Fruit fly (Drosophila melanogaster) whole organism, adult: ENCODE data around the gene CG9609.

Source experiments
- CG12768 ChIP-seq: fragments of 200-800 bp; sonication (Bioruptor generic); optimal IDR thresholded peaks from 2 replicates; lab custom pipeline; 2017; ENCODE audit warnings: missing biosample characterization, missing genetic modification characterization, mild to moderate bottlenecking, moderate library complexity, missing genetic modification reagents
- CG14711 ChIP-seq: fragments of 200-800 bp; sonication (Bioruptor generic); optimal IDR thresholded peaks from 2 replicates; lab custom pipeline; 2018; ENCODE audit warnings: missing biosample characterization, mild to moderate bottlenecking, missing genetic modification characterization, moderate library complexity
- CG1620 ChIP-seq: fragments of 200-800 bp; sonication (Bioruptor generic); optimal IDR thresholded peaks from 2 replicates; lab custom pipeline; 2016; ENCODE audit warnings: missing biosample characterization, missing genetic modification characterization
- CG33017 ChIP-seq: fragments of 200-800 bp; sonication (Bioruptor generic); optimal IDR thresholded peaks from 2 replicates; lab custom pipeline; 2018; ENCODE audit warnings: missing biosample characterization, mild to moderate bottlenecking, missing genetic modification characterization, moderate library complexity
- CG5204 ChIP-seq: fragments of 200-800 bp; sonication (Bioruptor generic); optimal IDR thresholded peaks from 2 replicates; lab custom pipeline; 2016; ENCODE audit warnings: missing biosample characterization, missing genetic modification characterization
- CG7045 ChIP-seq: fragments of 200-800 bp; sonication (Bioruptor generic); optimal IDR thresholded peaks from 2 replicates; lab custom pipeline; 2017; ENCODE audit warnings: missing biosample characterization, mild to moderate bottlenecking, missing genetic modification characterization
- CG7101 ChIP-seq: fragments of 200-800 bp; sonication (Bioruptor generic); optimal IDR thresholded peaks from 2 replicates; lab custom pipeline; 2018; ENCODE audit warnings: missing biosample characterization, mild to moderate bottlenecking, missing genetic modification characterization, moderate library complexity
- Clk ChIP-seq: fragments of 200-800 bp; sonication (Bioruptor generic); optimal IDR thresholded peaks from 2 replicates; lab custom pipeline; 2017; ENCODE audit warnings: missing biosample characterization, missing genetic modification characterization
- Mnt ChIP-seq: fragments of 200-800 bp; sonication (Bioruptor generic); optimal IDR thresholded peaks from 2 replicates; lab custom pipeline; 2016; ENCODE audit warnings: missing biosample characterization, mild to moderate bottlenecking, missing genetic modification characterization
- cic ChIP-seq: fragments of 200-800 bp; sonication (Bioruptor generic); optimal IDR thresholded peaks from 2 replicates; lab custom pipeline; 2017; ENCODE audit warnings: missing biosample characterization, mild to moderate bottlenecking, missing genetic modification characterization, moderate library complexity
- cnc ChIP-seq, 2 experiments: fragments of >200 bp; optimal IDR thresholded peaks; 2 replicates each; lab custom pipeline; 2017
- kay ChIP-seq: fragments of 200-800 bp; sonication (Bioruptor generic); peaks from one replicate; lab custom pipeline; 2016; ENCODE audit warnings: missing biosample characterization, missing genetic modification characterization, borderline replicate concordance
- ovo ChIP-seq: fragments of 200-800 bp; sonication (Bioruptor generic); optimal IDR thresholded peaks from 2 replicates; lab custom pipeline; 2016; ENCODE audit warnings: missing biosample characterization, missing genetic modification characterization
- tj ChIP-seq: fragments of 200-800 bp; sonication (Bioruptor generic); optimal IDR thresholded peaks from 3 replicates; lab custom pipeline; 2017; ENCODE audit warnings: missing biosample characterization, mild to moderate bottlenecking, missing genetic modification characterization, moderate library complexity

dm6 chrX:16747467-16747866 is 39.3 kb downstream of the CG9609 start:
- TF ChIP-seq Clk (no peak), cic (GFP tag; lab: Kevin White, UChicago) (no peak), CG12768 (GFP tag; lab: Kevin White, UChicago) (no peak), CG7101 (tag; lab: Kevin White, UChicago) (no peak), CG5204 (no peak), tj (GFP tag; lab: Kevin White, UChicago) (no peak), CG1620 (GFP tag; lab: Kevin White, UChicago) (no peak), kay (GFP tag; lab: Kevin White, UChicago) (no peak), ovo (no peak), CG33017 (tag; lab: Kevin White, UChicago) (no peak), CG14711 (tag; lab: Kevin White, UChicago) (no peak), CG7045 (GFP tag; lab: Kevin White, UChicago) (no peak), Mnt (no peak), cnc (optimal IDR thresholded peaks at IDR 0.05; lab: Kevin White, UChicago) (no peak)
